Fruit fly (Drosophila melanogaster) S2 (cell line): ENCODE measurements around the gene Crag.

ENCODE experiments used
- CG8478 ChIP-seq: fragments of >200 bp; optimal IDR thresholded peaks from 2 replicates; lab custom pipeline; 2018
- CTCF ChIP-seq, 2 experiments: fragments of >200 bp; optimal IDR thresholded peaks; 2 replicates each; lab custom pipeline; 2018

Gene Crag

dm6 chrX:8627171-8627570 is 35.3 kb downstream of the Crag start:
- no peak for TF ChIP-seq CG8478
- no peak for TF ChIP-seq CTCF (optimal IDR thresholded peaks at IDR 0.05; lab: Kevin White, UChicago)

dm6 chrX:8634789-8635188 is 43.0 kb downstream of the Crag start:
- no peak for TF ChIP-seq CG8478
- TF ChIP-seq CTCF (optimal IDR thresholded peaks at IDR 0.05; lab: Kevin White, UChicago), result no peak

- TF ChIP-seq CG8478 (no peak), CTCF (optimal IDR thresholded peaks at IDR 0.05; lab: Kevin White, UChicago) (no peak)
These were observed 44.5 kb downstream of the Crag start for dm6 chrX:8636114-8636929.

- TF ChIP-seq CTCF (optimal IDR thresholded peaks at IDR 0.05; lab: Kevin White, UChicago) (no peak), CG8478 (no peak)
These were observed 45.2 kb downstream of the Crag start for dm6 chrX:8637013-8637412.

dm6 chrX:8640636-8641216 is 48.9 kb downstream of the Crag start:
- TF ChIP-seq CTCF (optimal IDR thresholded peaks at IDR 0.05; lab: Kevin White, UChicago), result no peak
- no peak for TF ChIP-seq CG8478

dm6 chrX:8650631-8651133 is 58.9 kb downstream of the Crag start, which contains the start of gene oc:
Gene oc (minus strand): TSS chrX:8650681.
- TF ChIP-seq CTCF (optimal IDR thresholded peaks at IDR 0.05; lab: Kevin White, UChicago) (peak; percentile 46 to 73), CG8478 (peak; percentile 46)
